Worm (Caenorhabditis elegans) whole organism, midembryonic: ENCODE data around the gene srj-10.

Experiments
- T22C8.4 ChIP-seq: fragments of 200-800 bp; sonication (Bioruptor generic); IDR thresholded peaks from 2 replicates; pipeline ENCODE4 v1.3.6; 2022; ENCODE audit warnings: missing genetic modification characterization, missing compliant biosample characterization
- cog-1 ChIP-seq: sonication (generic microtip); optimal IDR thresholded peaks from 2 replicates; lab custom pipeline; 2016; ENCODE audit warnings: missing genetic modification characterization, missing compliant biosample characterization
- flt-1 ChIP-seq: fragments of 200-800 bp; sonication (Bioruptor generic); IDR thresholded peaks from 2 replicates; pipeline ENCODE4 v1.3.6; 2022; ENCODE audit warnings: missing genetic modification characterization, missing compliant biosample characterization
- klf-2 ChIP-seq: fragments of 200-800 bp; sonication (Bioruptor generic); conservative IDR thresholded peaks from 2 replicates; pipeline ENCODE4 v1.3.6; 2022; ENCODE audit warnings: missing genetic modification reagents, missing genetic modification characterization, missing compliant biosample characterization
- med-1 ChIP-seq: sonication (generic microtip); optimal IDR thresholded peaks from 2 replicates; lab custom pipeline; 2017; ENCODE audit warnings: missing genetic modification characterization, mild to moderate bottlenecking, missing compliant biosample characterization, antibody characterized with exemption, missing genetic modification reagents; ENCODE audit not compliant: insufficient read depth
- ref-1 ChIP-seq: fragments of 200-800 bp; sonication (Bioruptor generic); conservative IDR thresholded peaks from 2 replicates; pipeline ENCODE4 v1.3.6; 2022; ENCODE audit warnings: missing genetic modification reagents, missing genetic modification characterization, missing compliant biosample characterization
- tab-1 ChIP-seq: fragments of 200-800 bp; sonication (Bioruptor generic); IDR thresholded peaks from 2 replicates; pipeline ENCODE4 v1.3.6; 2022; ENCODE audit warnings: missing genetic modification characterization, missing compliant biosample characterization
- ztf-23 ChIP-seq: fragments of 200-800 bp; sonication (Bioruptor generic); IDR thresholded peaks from 2 replicates; pipeline ENCODE4 v1.3.6; 2022; ENCODE audit warnings: missing genetic modification reagents, missing genetic modification characterization, missing compliant biosample characterization
- ztf-29 ChIP-seq: fragments of 200-800 bp; sonication (Bioruptor generic); IDR thresholded peaks from 2 replicates; pipeline ENCODE4 v1.3.6; 2022; ENCODE audit warnings: missing genetic modification reagents, missing genetic modification characterization, missing compliant biosample characterization

srj-10 gene

ce11 chrV:16073856-16074255, at the start of gene srj-10:
Gene srj-10, minus strand, starts transcription at chrV:16073956.
- TF ChIP-seq ztf-29: no peak

DNA sequence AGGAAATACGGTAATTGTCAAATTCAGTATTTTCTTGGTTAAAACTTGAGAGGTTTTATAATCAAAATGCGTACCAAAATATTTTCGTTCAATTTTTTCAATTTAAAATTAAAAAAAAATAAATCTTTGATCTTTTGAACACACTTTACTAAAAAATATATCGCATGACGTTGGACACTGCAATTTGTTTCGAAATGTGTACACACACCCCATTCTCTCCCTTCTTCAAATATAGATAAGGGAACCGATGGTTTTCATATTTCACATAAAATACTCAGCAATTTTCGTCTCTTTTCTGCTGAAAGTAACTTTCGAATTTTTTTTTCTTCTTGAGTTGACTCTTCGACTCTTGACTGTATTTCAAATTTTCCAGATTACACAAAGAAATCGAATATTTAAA, 47.7 kb upstream of the srj-10 start:
- no peak for TF ChIP-seq ztf-23 (GFP tag; lab: Robert Waterston, UW)
- no peak for TF ChIP-seq klf-2
- no peak for TF ChIP-seq flt-1
- TF ChIP-seq tab-1 (GFP tag; lab: Robert Waterston, UW): no peak
- TF ChIP-seq ref-1 (GFP tag; lab: Robert Waterston, UW): no peak
- no peak for TF ChIP-seq med-1 (GFP tag; lab: Kevin White, UChicago)
- TF ChIP-seq T22C8.4: no peak
- TF ChIP-seq cog-1 (tag; lab: Kevin White, UChicago): no peak
- no peak for TF ChIP-seq ztf-29

DNA sequence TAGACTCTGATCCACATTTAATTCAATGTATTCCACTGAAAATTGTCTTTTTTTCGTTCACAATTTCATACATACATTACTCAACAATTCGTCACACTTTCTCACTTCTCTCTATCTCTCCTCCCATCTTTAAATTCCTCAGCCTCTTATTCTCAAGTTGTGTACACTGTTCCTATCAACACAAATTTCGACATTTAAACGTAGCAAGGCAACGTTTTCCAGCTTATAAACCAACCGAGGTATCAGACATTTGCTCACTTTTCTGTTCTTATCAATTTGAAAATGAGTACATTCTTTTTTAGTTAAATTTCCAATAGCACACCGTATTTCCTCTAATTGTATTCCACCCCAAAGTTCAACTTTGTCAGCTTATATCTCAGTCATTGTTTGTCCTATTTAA, 47.2 kb upstream of the srj-10 start, which contains the start of gene skr-3:
Gene skr-3, plus strand, starts transcription at position 163 of the 400 bp plus-strand sequence.
- TF ChIP-seq T22C8.4 (no peak), ztf-29 (no peak), med-1 (GFP tag; lab: Kevin White, UChicago) (no peak), tab-1 (GFP tag; lab: Robert Waterston, UW) (no peak), flt-1 (no peak), cog-1 (tag; lab: Kevin White, UChicago) (no peak), ref-1 (GFP tag; lab: Robert Waterston, UW) (no peak), klf-2 (no peak), ztf-23 (GFP tag; lab: Robert Waterston, UW) (no peak)

- no peak for TF ChIP-seq T22C8.4
- TF ChIP-seq med-1 (GFP tag; lab: Kevin White, UChicago): no peak
- no peak for TF ChIP-seq cog-1 (tag; lab: Kevin White, UChicago)
- no peak for TF ChIP-seq ref-1 (GFP tag; lab: Robert Waterston, UW)
- TF ChIP-seq ztf-29: no peak
- no peak for TF ChIP-seq tab-1 (GFP tag; lab: Robert Waterston, UW)
- no peak for TF ChIP-seq flt-1
- no peak for TF ChIP-seq klf-2
- no peak for TF ChIP-seq ztf-23 (GFP tag; lab: Robert Waterston, UW)
Measured at ce11 chrV:16120499-16120898, 46.7 kb upstream of the srj-10 start.

DNA sequence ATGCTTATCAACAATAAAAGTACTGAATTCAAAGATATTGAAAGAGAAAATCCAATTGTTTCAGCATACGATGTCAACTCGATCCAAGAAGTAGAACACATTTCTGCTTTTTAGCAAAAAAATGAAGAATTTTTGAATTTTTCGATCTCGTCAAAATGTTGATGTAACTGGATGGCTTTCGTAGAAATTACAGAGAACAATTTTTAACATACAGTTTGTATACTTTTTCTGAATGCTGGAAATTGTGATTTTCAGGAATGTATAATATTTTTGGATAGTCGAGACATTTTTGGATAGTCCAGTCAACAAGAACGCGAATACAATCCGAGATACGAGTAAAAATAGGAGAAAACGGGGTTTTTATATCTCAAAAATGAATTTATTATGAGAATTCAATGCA, 44.8 kb upstream of the srj-10 start, which contains the start of gene str-103:
Gene str-103, minus strand, starts transcription at position 101 of the 400 bp plus-strand sequence.
- TF ChIP-seq klf-2 (no peak), ref-1 (GFP tag; lab: Robert Waterston, UW) (no peak), T22C8.4 (no peak), tab-1 (GFP tag; lab: Robert Waterston, UW) (no peak), flt-1 (no peak), cog-1 (tag; lab: Kevin White, UChicago) (no peak), med-1 (GFP tag; lab: Kevin White, UChicago) (no peak)

DNA sequence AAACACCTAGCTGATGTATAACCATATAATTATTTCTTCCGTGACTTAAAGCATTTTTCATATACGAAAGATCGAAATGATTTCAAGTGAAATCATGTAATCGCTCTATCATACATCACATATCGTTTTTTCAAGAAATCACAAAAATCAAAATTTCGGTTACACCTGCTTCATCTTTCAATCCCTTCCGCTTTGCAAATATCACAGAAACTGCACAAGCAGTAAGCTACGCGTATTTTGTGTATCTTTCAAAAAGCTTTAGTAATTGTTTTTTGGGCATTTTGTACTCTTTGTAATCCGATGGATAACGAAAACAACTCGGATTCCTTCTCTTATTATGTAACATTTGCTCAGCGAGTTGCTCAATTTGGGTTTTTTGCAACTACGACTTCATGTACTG, 41.6 kb upstream of the srj-10 start, which contains the start of gene str-25:
Gene str-25, plus strand, starts transcription at position 301 of the 400 bp plus-strand sequence.
- TF ChIP-seq med-1 (GFP tag; lab: Kevin White, UChicago): no peak
- TF ChIP-seq T22C8.4: no peak
- no peak for TF ChIP-seq tab-1 (GFP tag; lab: Robert Waterston, UW)
- TF ChIP-seq ref-1 (GFP tag; lab: Robert Waterston, UW): no peak
- no peak for TF ChIP-seq klf-2
- no peak for TF ChIP-seq ztf-29

DNA sequence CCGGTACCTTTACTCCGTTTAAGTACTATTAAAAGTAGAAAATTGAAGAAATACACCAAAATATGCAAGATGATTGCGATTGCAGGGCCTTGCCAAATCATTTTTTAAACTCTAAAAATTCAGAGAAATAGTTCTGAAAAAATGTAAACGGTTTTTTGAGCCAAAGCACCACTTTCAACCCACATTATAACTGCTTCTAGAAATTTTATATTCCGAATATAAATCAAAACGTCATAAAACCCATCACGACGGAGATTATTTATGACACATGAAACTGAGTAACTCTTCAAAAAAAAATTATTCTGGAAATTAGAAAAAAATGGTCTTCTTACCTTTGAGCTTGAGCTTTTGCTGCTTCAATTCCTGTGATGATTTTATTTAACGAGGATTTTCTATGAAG, 40.5 kb upstream of the srj-10 start, which contains the start of gene srxa-16:
Gene srxa-16, minus strand, starts transcription at position 101 of the 400 bp plus-strand sequence.
- TF ChIP-seq flt-1: no peak

ce11 chrV:16103594-16103993, 29.8 kb upstream of the srj-10 start, which contains the start of gene argk-1:
Gene argk-1, plus strand, starts transcription at chrV:16103894.
- TF ChIP-seq ztf-29: no peak
- no peak for TF ChIP-seq tab-1 (GFP tag; lab: Robert Waterston, UW)
- no peak for TF ChIP-seq ztf-23 (GFP tag; lab: Robert Waterston, UW)
- TF ChIP-seq cog-1 (tag; lab: Kevin White, UChicago): no peak
- no peak for TF ChIP-seq med-1 (GFP tag; lab: Kevin White, UChicago)
- TF ChIP-seq flt-1: no peak
- TF ChIP-seq klf-2: no peak
- TF ChIP-seq T22C8.4: no peak
- no peak for TF ChIP-seq ref-1 (GFP tag; lab: Robert Waterston, UW)

ce11 chrV:16100103-16100730, 26.5 kb upstream of the srj-10 start, which contains the start of gene cth-1:
Gene cth-1, plus strand, starts transcription at chrV:16100680.
- TF ChIP-seq flt-1: no peak
- TF ChIP-seq cog-1 (tag; lab: Kevin White, UChicago): no peak
- no peak for TF ChIP-seq ref-1 (GFP tag; lab: Robert Waterston, UW)
- no peak for TF ChIP-seq T22C8.4
- TF ChIP-seq tab-1 (GFP tag; lab: Robert Waterston, UW): no peak

ce11 chrV:16099441-16099840, 25.7 kb upstream of the srj-10 start, which contains the start of gene str-7:
Gene str-7, minus strand, starts transcription at chrV:16099541.
- TF ChIP-seq cog-1 (tag; lab: Kevin White, UChicago) (no peak), tab-1 (GFP tag; lab: Robert Waterston, UW) (no peak), ref-1 (GFP tag; lab: Robert Waterston, UW) (no peak), ztf-23 (GFP tag; lab: Robert Waterston, UW) (no peak)

DNA sequence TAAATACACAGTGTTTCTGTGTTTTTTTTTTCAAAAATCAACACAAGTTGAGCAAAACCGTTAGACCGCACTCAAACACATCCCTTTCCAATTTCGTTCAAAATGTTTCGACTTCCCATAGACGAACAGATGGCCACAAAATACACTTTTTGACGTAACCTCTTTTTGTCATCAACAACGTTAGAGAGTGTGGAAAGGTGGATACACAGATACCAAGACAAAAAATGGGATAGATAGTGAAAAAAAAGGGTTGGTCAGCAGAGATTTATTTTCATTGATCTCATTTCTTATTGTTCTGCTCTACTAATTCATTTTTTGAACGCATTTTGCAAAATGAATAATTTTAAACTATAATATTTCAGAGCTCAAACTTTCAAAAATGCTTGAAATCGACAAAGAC, 21.1 kb upstream of the srj-10 start:
- TF ChIP-seq cog-1 (tag; lab: Kevin White, UChicago): no peak
- TF ChIP-seq flt-1: no peak
- TF ChIP-seq tab-1 (GFP tag; lab: Robert Waterston, UW): no peak
- TF ChIP-seq ztf-23 (GFP tag; lab: Robert Waterston, UW): no peak
- no peak for TF ChIP-seq ref-1 (GFP tag; lab: Robert Waterston, UW)
- TF ChIP-seq klf-2: no peak
